Fruit fly (Drosophila melanogaster) whole organism, wandering third instar larva: ENCODE results near the gene CG5390.

Experiments
- Dfd ChIP-seq: fragments of >200 bp; optimal IDR thresholded peaks from 2 replicates; lab custom pipeline; 2017; ENCODE audit warnings: missing biosample characterization, missing genetic modification characterization
- Dif ChIP-seq: fragments of 200-275, 200-300 bp; sonication (Bioruptor generic); optimal IDR thresholded peaks from 2 replicates; lab custom pipeline; 2018; ENCODE audit warnings: missing biosample characterization, missing genetic modification characterization; ENCODE audit not compliant: partially characterized antibody
- Hnf4 ChIP-seq: fragments of 200-800 bp; sonication (Bioruptor generic); optimal IDR thresholded peaks from 2 replicates; lab custom pipeline; 2016; ENCODE audit warnings: missing biosample characterization, mild to moderate bottlenecking, missing genetic modification characterization
- Myc ChIP-seq: fragments of >200 bp; optimal IDR thresholded peaks from 2 replicates; lab custom pipeline; 2017
- h ChIP-seq: fragments of 200-800 bp; sonication (Bioruptor generic); optimal IDR thresholded peaks from 3 replicates; lab custom pipeline; 2016; ENCODE audit warnings: missing biosample characterization, mild to moderate bottlenecking, missing genetic modification characterization
- pan ChIP-seq: fragments of >200 bp; optimal IDR thresholded peaks from 2 replicates; lab custom pipeline; 2017

DNA sequence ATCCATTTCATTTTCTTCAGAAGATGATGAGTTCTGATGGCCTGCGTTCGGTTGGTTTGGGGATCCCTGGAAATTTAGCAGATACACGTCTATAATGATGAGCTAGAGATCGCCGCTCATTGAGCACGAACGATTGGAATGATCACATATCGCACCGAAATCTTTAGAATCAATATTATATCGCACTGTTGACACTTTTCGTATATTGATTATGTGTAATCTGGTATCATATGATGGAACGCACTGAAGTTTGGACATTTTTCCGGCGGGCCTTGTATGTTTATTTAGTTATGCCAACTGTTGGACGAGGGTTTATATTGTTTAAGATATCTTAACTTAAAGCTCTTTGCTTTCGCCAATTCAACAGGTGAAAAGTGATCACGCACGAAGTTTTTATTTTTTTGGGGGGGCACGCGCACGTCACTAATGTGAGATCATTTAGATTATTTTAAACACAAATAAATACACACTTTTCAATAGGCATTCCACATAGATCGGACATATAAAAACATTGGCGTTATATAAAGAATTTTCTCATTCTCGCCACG, 14.7 kb upstream of the CG5390 start:
- TF ChIP-seq pan (lab: Kevin White, UChicago) (no peak), Hnf4 (GFP tag; lab: Kevin White, UChicago) (no peak), Dif (no peak), Myc (no peak), h (GFP tag; lab: Kevin White, UChicago) (peak; percentile 11), Dfd (GFP tag; lab: Kevin White, UChicago) (no peak)
